Fruit fly (Drosophila melanogaster) whole organism, embryonic: Measurements from ENCODE around the gene CG3902.

ENCODE experiments used
- ATbp ChIP-seq: fragments of 200-800 bp; sonication (Bioruptor generic); optimal IDR thresholded peaks from 2 replicates; lab custom pipeline; 2017; ENCODE audit warnings: missing biosample characterization, mild to moderate bottlenecking, missing genetic modification characterization, missing genetic modification reagents
- Blimp-1 ChIP-seq: fragments of 200-800 bp; sonication (Bioruptor generic); optimal IDR thresholded peaks from 3 replicates; lab custom pipeline; 2018; ENCODE audit warnings: missing biosample characterization, missing genetic modification characterization, mild to moderate bottlenecking, moderate library complexity, missing genetic modification reagents
- CG10979 ChIP-seq: fragments of 200-800 bp; sonication (Bioruptor generic); optimal IDR thresholded peaks from 2 replicates; lab custom pipeline; 2018; ENCODE audit warnings: missing biosample characterization, mild to moderate bottlenecking, missing genetic modification characterization, moderate library complexity
- CG11093 ChIP-seq: fragments of 200-800 bp; sonication (Bioruptor generic); IDR thresholded peaks from 3 replicates; pipeline ENCODE4 v1.3.6; 2022; ENCODE audit warnings: missing biosample characterization, missing genetic modification characterization
- CG11456 ChIP-seq: fragments of 200-800 bp; sonication (Bioruptor generic); IDR thresholded peaks from 3 replicates; pipeline ENCODE4 v1.3.6; 2022; ENCODE audit warnings: missing biosample characterization, missing genetic modification characterization
- CG15011 ChIP-seq: fragments of 200-800 bp; sonication (Bioruptor generic); optimal IDR thresholded peaks from 3 replicates; lab custom pipeline; 2018; ENCODE audit warnings: missing biosample characterization, mild to moderate bottlenecking, missing genetic modification characterization
- CG15514 ChIP-seq: fragments of 200-800 bp; sonication (Bioruptor generic); optimal IDR thresholded peaks from 3 replicates; lab custom pipeline; 2017; ENCODE audit warnings: missing biosample characterization, missing genetic modification characterization, mild to moderate bottlenecking, moderate library complexity, missing genetic modification reagents
- CG1647 ChIP-seq: fragments of 200-800 bp; sonication (Bioruptor generic); optimal IDR thresholded peaks from 3 replicates; lab custom pipeline; 2016; ENCODE audit warnings: missing biosample characterization, missing genetic modification characterization
- CG17802 ChIP-seq: fragments of 200-800 bp; sonication (Bioruptor generic); optimal IDR thresholded peaks from 2 replicates; lab custom pipeline; 2018; ENCODE audit warnings: missing biosample characterization, mild to moderate bottlenecking, missing genetic modification characterization, moderate library complexity
- CG1792 ChIP-seq: fragments of 200-800 bp; sonication (Bioruptor generic); optimal IDR thresholded peaks from 2 replicates; lab custom pipeline; 2016; ENCODE audit warnings: missing biosample characterization, missing genetic modification characterization
- CG18476 ChIP-seq: fragments of 200-800 bp; sonication (Bioruptor generic); optimal IDR thresholded peaks from 2 replicates; lab custom pipeline; 2016; ENCODE audit warnings: missing biosample characterization, mild to moderate bottlenecking, missing genetic modification characterization
- CG18619 ChIP-seq: fragments of 200-800 bp; sonication (Bioruptor generic); optimal IDR thresholded peaks from 3 replicates; lab custom pipeline; 2017; ENCODE audit warnings: missing biosample characterization, mild to moderate bottlenecking, missing genetic modification characterization
- CG18764 ChIP-seq: fragments of 200-800 bp; sonication (Bioruptor generic); optimal IDR thresholded peaks from 3 replicates; lab custom pipeline; 2016; ENCODE audit warnings: missing biosample characterization, missing genetic modification characterization
- CG2712 ChIP-seq: fragments of 200-800 bp; optimal IDR thresholded peaks from 3 replicates; lab custom pipeline; 2019; ENCODE audit warnings: missing biosample characterization, mild to moderate bottlenecking, missing genetic modification characterization, moderate library complexity
- CG2875 ChIP-seq: fragments of 200-800 bp; sonication (Bioruptor generic); optimal IDR thresholded peaks from 2 replicates; lab custom pipeline; 2017; ENCODE audit warnings: missing biosample characterization, mild to moderate bottlenecking, missing genetic modification characterization, missing genetic modification reagents
- CG3065 ChIP-seq: fragments of 200-800 bp; sonication (Bioruptor generic); optimal IDR thresholded peaks from 2 replicates; lab custom pipeline; 2016; ENCODE audit warnings: missing biosample characterization, missing genetic modification characterization
- CG31441 ChIP-seq: fragments of 200-800 bp; sonication (Bioruptor generic); IDR thresholded peaks from 2 replicates; pipeline ENCODE4 v1.3.6; 2022; ENCODE audit warnings: missing biosample characterization, missing genetic modification characterization
- CG32532 ChIP-seq: fragments of 200-800 bp; sonication (Bioruptor generic); IDR thresholded peaks from 2 replicates; pipeline ENCODE4 v1.3.6; 2022; ENCODE audit warnings: missing biosample characterization, missing genetic modification characterization
- CG32772 ChIP-seq: fragments of 200-800 bp; sonication (Bioruptor generic); IDR thresholded peaks from 2 replicates; pipeline ENCODE4 v1.3.6; 2022; ENCODE audit warnings: missing biosample characterization, missing genetic modification characterization
- CG33557 ChIP-seq: fragments of 200-800 bp; sonication (Bioruptor generic); optimal IDR thresholded peaks from 2 replicates; lab custom pipeline; 2019; ENCODE audit warnings: missing biosample characterization, mild to moderate bottlenecking, missing genetic modification characterization, moderate library complexity
- CG34224 ChIP-seq: fragments of 200-800 bp; sonication (Bioruptor generic); IDR thresholded peaks from 3 replicates; pipeline ENCODE4 v1.3.6; 2022; ENCODE audit warnings: missing biosample characterization, missing genetic modification characterization; ENCODE audit not compliant: partially characterized antibody
- CG34422 ChIP-seq: fragments of 200-800 bp; sonication (Bioruptor generic); IDR thresholded peaks from 3 replicates; pipeline ENCODE4 v1.3.6; 2022; ENCODE audit warnings: missing biosample characterization, missing genetic modification characterization
- CG4854 ChIP-seq: fragments of 200-800 bp; sonication (Bioruptor generic); optimal IDR thresholded peaks from 2 replicates; lab custom pipeline; 2016; ENCODE audit warnings: missing biosample characterization, missing genetic modification characterization, inconsistent platforms
- CG6272 ChIP-seq: fragments of 200-800 bp; sonication (Bioruptor generic); IDR thresholded peaks from 2 replicates; pipeline ENCODE4 v1.3.6; 2022; ENCODE audit warnings: missing biosample characterization, missing genetic modification characterization
- CG6654 ChIP-seq: fragments of 200-800 bp; sonication (Bioruptor generic); optimal IDR thresholded peaks from 2 replicates; lab custom pipeline; 2017; ENCODE audit warnings: missing biosample characterization, mild to moderate bottlenecking, missing genetic modification characterization
- Deaf1 ChIP-seq: fragments of 200-800 bp; optimal IDR thresholded peaks from 3 replicates; lab custom pipeline; 2019; ENCODE audit warnings: missing biosample characterization, mild to moderate bottlenecking, missing genetic modification characterization, moderate library complexity
- Dfd ChIP-seq, 2 experiments: fragments of >200 bp; optimal IDR thresholded peaks; 2 replicates each; lab custom pipeline; 2017; ENCODE audit warnings: missing biosample characterization in 2 of 2, missing genetic modification characterization in 2 of 2
- Doc3 ChIP-seq: fragments of 200-800 bp; sonication (Bioruptor generic); IDR thresholded peaks from 3 replicates; pipeline ENCODE4 v1.3.6; 2022; ENCODE audit warnings: missing biosample characterization, missing genetic modification characterization; ENCODE audit not compliant: partially characterized antibody
- Elba2 ChIP-seq: fragments of 200-800 bp; sonication (Bioruptor generic); optimal IDR thresholded peaks from 3 replicates; lab custom pipeline; 2016; ENCODE audit warnings: missing biosample characterization, missing genetic modification characterization
- HLH4C ChIP-seq: fragments of 200-800 bp; sonication (Bioruptor generic); IDR thresholded peaks from 3 replicates; pipeline ENCODE4 v1.3.6; 2022; ENCODE audit warnings: missing biosample characterization, missing genetic modification characterization; ENCODE audit not compliant: partially characterized antibody
- Neu2 ChIP-seq: fragments of 200-800 bp; sonication (Bioruptor generic); optimal IDR thresholded peaks from 3 replicates; lab custom pipeline; 2016; ENCODE audit warnings: missing biosample characterization, missing genetic modification characterization, borderline replicate concordance
- Oaz ChIP-seq: fragments of 200-800 bp; sonication (Bioruptor generic); IDR thresholded peaks from 2 replicates; pipeline ENCODE4 v1.3.6; 2022; ENCODE audit warnings: missing biosample characterization, missing genetic modification characterization
- Rx ChIP-seq: fragments of 200-800 bp; sonication (Bioruptor generic); IDR thresholded peaks from 2 replicates; pipeline ENCODE4 v1.3.6; 2022; ENCODE audit warnings: missing biosample characterization, missing genetic modification characterization
- Spps ChIP-seq: fragments of 200-800 bp; sonication (Bioruptor generic); optimal IDR thresholded peaks from 2 replicates; lab custom pipeline; 2018; ENCODE audit warnings: missing biosample characterization, mild to moderate bottlenecking, missing genetic modification characterization
- Xbp1 ChIP-seq: fragments of 200-800 bp; sonication (Bioruptor generic); optimal IDR thresholded peaks from 3 replicates; lab custom pipeline; 2016; ENCODE audit warnings: missing biosample characterization, mild to moderate bottlenecking, missing genetic modification characterization
- abd-A ChIP-seq: fragments of 200-800 bp; sonication (Bioruptor generic); optimal IDR thresholded peaks from 3 replicates; lab custom pipeline; 2019; ENCODE audit warnings: missing biosample characterization, mild to moderate bottlenecking, missing genetic modification characterization, moderate library complexity
- amos ChIP-seq: fragments of 200-800 bp; sonication (Bioruptor generic); IDR thresholded peaks from 2 replicates; pipeline ENCODE4 v1.3.6; 2022; ENCODE audit warnings: missing biosample characterization, missing genetic modification characterization; ENCODE audit not compliant: partially characterized antibody
- bab2 ChIP-seq: fragments of 200-800 bp; sonication (Bioruptor generic); optimal IDR thresholded peaks from 2 replicates; lab custom pipeline; 2016; ENCODE audit warnings: missing biosample characterization, missing genetic modification characterization
- corto ChIP-seq: fragments of 200-800 bp; sonication (Bioruptor generic); optimal IDR thresholded peaks from 2 replicates; lab custom pipeline; 2016; ENCODE audit warnings: missing biosample characterization, mild to moderate bottlenecking, missing genetic modification characterization, moderate library complexity
- cwo ChIP-seq: fragments of 200-800 bp; sonication (Bioruptor generic); optimal IDR thresholded peaks from 3 replicates; lab custom pipeline; 2017; ENCODE audit warnings: missing biosample characterization, missing genetic modification characterization, mild to moderate bottlenecking, moderate library complexity, missing genetic modification reagents
- dmrt99B ChIP-seq: fragments of 200-800 bp; sonication (Bioruptor generic); optimal IDR thresholded peaks from 2 replicates; lab custom pipeline; 2018; ENCODE audit warnings: missing biosample characterization, mild to moderate bottlenecking, missing genetic modification characterization, moderate library complexity
- fd96Cb ChIP-seq: fragments of 200-800 bp; sonication (Bioruptor generic); optimal IDR thresholded peaks from 2 replicates; lab custom pipeline; 2018; ENCODE audit warnings: missing biosample characterization, mild to moderate bottlenecking, missing genetic modification characterization, moderate library complexity
- ind ChIP-seq: fragments of 200-800 bp; sonication (Bioruptor generic); optimal IDR thresholded peaks from 3 replicates; lab custom pipeline; 2016; ENCODE audit warnings: missing biosample characterization, missing genetic modification characterization
- pb ChIP-seq: fragments of 200-800 bp; sonication (Bioruptor generic); optimal IDR thresholded peaks from 3 replicates; lab custom pipeline; 2016; ENCODE audit warnings: missing biosample characterization, missing genetic modification characterization
- pita ChIP-seq: fragments of 200-800 bp; sonication (Bioruptor generic); optimal IDR thresholded peaks from 2 replicates; lab custom pipeline; 2017; ENCODE audit warnings: missing biosample characterization, mild to moderate bottlenecking, missing genetic modification characterization
- pzg ChIP-seq: fragments of 200-800 bp; sonication (Bioruptor generic); optimal IDR thresholded peaks from 3 replicates; lab custom pipeline; 2018; ENCODE audit warnings: missing biosample characterization, mild to moderate bottlenecking, missing genetic modification characterization, moderate library complexity
- sisA ChIP-seq: fragments of 200-800 bp; sonication (Bioruptor generic); IDR thresholded peaks from 2 replicates; pipeline ENCODE4 v1.3.6; 2022; ENCODE audit warnings: missing biosample characterization, missing genetic modification characterization
- slou ChIP-seq: fragments of 200-800 bp; sonication (Bioruptor generic); optimal IDR thresholded peaks from 3 replicates; lab custom pipeline; 2016; ENCODE audit warnings: missing biosample characterization, missing genetic modification characterization
- stwl ChIP-seq: fragments of 200-800 bp; sonication (Bioruptor generic); optimal IDR thresholded peaks from 3 replicates; lab custom pipeline; 2018; ENCODE audit warnings: missing biosample characterization, mild to moderate bottlenecking, missing genetic modification characterization, moderate library complexity
- zfh2 ChIP-seq: fragments of 200-800 bp; sonication (Bioruptor generic); optimal IDR thresholded peaks from 2 replicates; lab custom pipeline; 2016; ENCODE audit warnings: missing biosample characterization, missing genetic modification characterization

The CG3902 gene

dm6 chr3L:18848436-18848835, 49.7 kb downstream of the CG3902 start (continued):
- TF ChIP-seq Blimp-1 (no peak), CG34224 (GFP tag; lab: Robert Waterston, UW) (no peak), bab2 (GFP tag; lab: Kevin White, UChicago) (peak; percentile 50), CG3065 (GFP tag; lab: Kevin White, UChicago) (peak; percentile 32), CG11093 (GFP tag; lab: Robert Waterston, UW) (no peak; the same call in 2 of the 3 replicates), CG18476 (GFP tag; lab: Kevin White, UChicago) (peak; percentile 9), Rx (GFP tag; lab: Robert Waterston, UW) (no peak), dmrt99B (tag; lab: Kevin White, UChicago) (peak; percentile 62), CG6272 (GFP tag; lab: Robert Waterston, UW) (no peak), pb (GFP tag; lab: Kevin White, UChicago) (peak; percentile 74), cwo (GFP tag; lab: Kevin White, UChicago) (no peak), pzg (GFP tag; lab: Kevin White, UChicago) (peak; percentile 16), zfh2 (GFP tag; lab: Kevin White, UChicago) (peak; percentile 62), CG18764 (GFP tag; lab: Kevin White, UChicago) (peak; percentile 48), CG10979 (tag; lab: Kevin White, UChicago) (peak; percentile 76), Oaz (GFP tag; lab: Robert Waterston, UW) (no peak), CG15514 (peak; percentile 64), CG2875 (GFP tag; lab: Kevin White, UChicago) (peak; percentile 61), CG6654 (GFP tag; lab: Kevin White, UChicago) (no peak), CG17802 (tag; lab: Kevin White, UChicago) (no peak), corto (GFP tag; lab: Kevin White, UChicago) (no peak), Doc3 (GFP tag; lab: Robert Waterston, UW) (no peak), Deaf1 (tag; lab: Kevin White, UChicago) (peak; percentile 40), stwl (peak; percentile 66), CG32532 (no peak; the same call in 1 of the 2 replicates), abd-A (no peak), Neu2 (GFP tag; lab: Kevin White, UChicago) (no peak), CG1792 (GFP tag; lab: Kevin White, UChicago) (peak; percentile 41), slou (GFP tag; lab: Kevin White, UChicago) (peak; percentile 34), Elba2 (GFP tag; lab: Kevin White, UChicago) (no peak), Spps (peak; percentile 37), CG11456 (GFP tag; lab: Robert Waterston, UW) (no peak), CG31441 (GFP tag; lab: Robert Waterston, UW) (peak; percentile 70), amos (peak; percentile 72), Xbp1 (GFP tag; lab: Kevin White, UChicago) (peak; percentile 84), CG2712 (peak; percentile 74), ind (GFP tag; lab: Kevin White, UChicago) (peak; percentile 60), CG32772 (GFP tag; lab: Robert Waterston, UW) (no peak), CG1647 (GFP tag; lab: Kevin White, UChicago) (peak; percentile 48), sisA (GFP tag; lab: Robert Waterston, UW) (no peak), HLH4C (GFP tag; lab: Robert Waterston, UW) (no peak), CG33557 (peak; percentile 2), CG4854 (GFP tag; lab: Kevin White, UChicago) (peak; percentile 69), CG34422 (GFP tag; lab: Robert Waterston, UW) (no peak; the same call in 2 of the 3 replicates), CG15011 (GFP tag; lab: Kevin White, UChicago) (peak; percentile 27), CG18619 (GFP tag; lab: Kevin White, UChicago) (peak; percentile 59), pita (GFP tag; lab: Kevin White, UChicago) (peak; percentile 85), fd96Cb (tag; lab: Kevin White, UChicago) (peak; percentile 14), ATbp (no peak), Dfd (GFP tag; optimal IDR thresholded peaks at IDR 0.05; lab: Kevin White, UChicago) (no peak)
